Fruit fly (Drosophila melanogaster) whole organism, wandering third instar larva: ENCODE measurements around the gene CG14710.

Experiments
- Abd-B ChIP-seq: fragments of >200 bp; optimal IDR thresholded peaks from 2 replicates; lab custom pipeline; 2017; ENCODE audit warnings: missing biosample characterization, missing genetic modification characterization
- CG32264 ChIP-seq: fragments of 200-800 bp; sonication (Bioruptor generic); optimal IDR thresholded peaks from 2 replicates; lab custom pipeline; 2016; ENCODE audit warnings: missing biosample characterization, missing genetic modification characterization
- CG9705 ChIP-seq: fragments of 200-800 bp; sonication (Bioruptor generic); optimal IDR thresholded peaks from 2 replicates; lab custom pipeline; 2018; ENCODE audit warnings: missing biosample characterization, mild to moderate bottlenecking, missing genetic modification characterization
- CrebA ChIP-seq: fragments of 200-800 bp; sonication (Bioruptor generic); optimal IDR thresholded peaks from 2 replicates; lab custom pipeline; 2016; ENCODE audit warnings: missing biosample characterization, mild to moderate bottlenecking, missing genetic modification characterization, borderline replicate concordance
- Dfd ChIP-seq: fragments of >200 bp; optimal IDR thresholded peaks from 2 replicates; lab custom pipeline; 2017; ENCODE audit warnings: missing biosample characterization, missing genetic modification characterization
- Dif ChIP-seq: fragments of 200-275, 200-300 bp; sonication (Bioruptor generic); optimal IDR thresholded peaks from 2 replicates; lab custom pipeline; 2018; ENCODE audit warnings: missing biosample characterization, missing genetic modification characterization; ENCODE audit not compliant: partially characterized antibody
- GATAd ChIP-seq: sonication (Bioruptor generic); optimal IDR thresholded peaks from 2 replicates; lab custom pipeline; 2016; ENCODE audit warnings: missing biosample characterization, missing genetic modification characterization
- HLH106 ChIP-seq: fragments of 200-800 bp; optimal IDR thresholded peaks from 3 replicates; lab custom pipeline; 2019; ENCODE audit warnings: missing biosample characterization, mild to moderate bottlenecking, missing genetic modification characterization, moderate library complexity
- Hnf4 ChIP-seq: fragments of 200-800 bp; sonication (Bioruptor generic); optimal IDR thresholded peaks from 2 replicates; lab custom pipeline; 2016; ENCODE audit warnings: missing biosample characterization, mild to moderate bottlenecking, missing genetic modification characterization
- Hr83 ChIP-seq: fragments of 200-300 bp; sonication (Bioruptor generic); optimal IDR thresholded peaks from 2 replicates; lab custom pipeline; 2016; ENCODE audit warnings: missing biosample characterization, mild to moderate bottlenecking, missing genetic modification characterization, moderate library complexity; ENCODE audit not compliant: poor library complexity, severe bottlenecking
- Jra ChIP-seq: sonication (Bioruptor generic); optimal IDR thresholded peaks from 2 replicates; lab custom pipeline; 2016; ENCODE audit warnings: missing biosample characterization, missing genetic modification characterization
- Mio ChIP-seq: sonication (Bioruptor generic); optimal IDR thresholded peaks from 2 replicates; lab custom pipeline; 2016; ENCODE audit warnings: missing biosample characterization, missing genetic modification characterization
- Myc ChIP-seq: fragments of >200 bp; optimal IDR thresholded peaks from 2 replicates; lab custom pipeline; 2017
- N ChIP-seq: fragments of >200 bp; optimal IDR thresholded peaks from 2 replicates; lab custom pipeline; 2018; ENCODE audit warnings: missing biosample characterization, missing external identifiers, missing genetic modification characterization
- OdsH ChIP-seq: fragments of 200-800 bp; sonication (Bioruptor generic); optimal IDR thresholded peaks from 2 replicates; lab custom pipeline; 2016; ENCODE audit warnings: missing biosample characterization, mild to moderate bottlenecking, missing genetic modification characterization
- Rel ChIP-seq, 2 experiments: fragments of 200-800 bp; sonication (Bioruptor generic) in 1 of 2; optimal IDR thresholded peaks; 2 replicates in 1 of 2; 3 replicates in 1 of 2; lab custom pipeline; 2016 to 2019; ENCODE audit warnings: mild to moderate bottlenecking in 2 of 2, missing biosample characterization in 2 of 2, missing genetic modification characterization in 2 of 2, moderate library complexity in 1 of 2
- Sp1 ChIP-seq: fragments of 200-800 bp; sonication (Bioruptor generic); optimal IDR thresholded peaks from 3 replicates; lab custom pipeline; 2019; ENCODE audit warnings: missing biosample characterization, mild to moderate bottlenecking, missing genetic modification characterization, moderate library complexity
- Vsx2 ChIP-seq: fragments of 200-300, 225-300 bp; sonication (Bioruptor generic); optimal IDR thresholded peaks from 2 replicates; lab custom pipeline; 2018; ENCODE audit warnings: missing biosample characterization, missing genetic modification characterization; ENCODE audit not compliant: partially characterized antibody
- br ChIP-seq: fragments of 200-800 bp; sonication (Bioruptor generic); optimal IDR thresholded peaks from 2 replicates; lab custom pipeline; 2016; ENCODE audit warnings: missing biosample characterization, missing genetic modification characterization
- brk ChIP-seq: fragments of 200-800 bp; sonication (Bioruptor generic); optimal IDR thresholded peaks from 2 replicates; lab custom pipeline; 2016; ENCODE audit warnings: missing biosample characterization, mild to moderate bottlenecking, missing genetic modification characterization
- dl ChIP-seq, 2 experiments: fragments of 175-275, 200-275 bp in 1 of 2; fragments of 200-275 bp in 1 of 2; sonication (Bioruptor generic); optimal IDR thresholded peaks; lab custom pipeline; 2018; ENCODE audit warnings: mild to moderate bottlenecking in 2 of 2, missing biosample characterization in 2 of 2, missing genetic modification characterization in 2 of 2, moderate library complexity in 2 of 2; ENCODE audit not compliant: partially characterized antibody in 2 of 2, insufficient read depth in 1 of 2
- dmrt93B ChIP-seq: fragments of 200-800 bp; sonication (Bioruptor generic); optimal IDR thresholded peaks from 2 replicates; lab custom pipeline; 2018; ENCODE audit warnings: missing biosample characterization, mild to moderate bottlenecking, missing genetic modification characterization
- dsf ChIP-seq: sonication (Bioruptor generic); optimal IDR thresholded peaks from 2 replicates; lab custom pipeline; 2016; ENCODE audit warnings: missing biosample characterization, missing genetic modification characterization, borderline replicate concordance
- ey ChIP-seq: fragments of 200-800 bp; sonication (Bioruptor generic); optimal IDR thresholded peaks from 2 replicates; lab custom pipeline; 2016; ENCODE audit warnings: missing biosample characterization, missing genetic modification characterization
- foxo ChIP-seq, 2 experiments: fragments of 200-800 bp; sonication (Bioruptor generic); optimal IDR thresholded peaks; 2 replicates in 1 of 2; 3 replicates in 1 of 2; lab custom pipeline; 2016 to 2017; ENCODE audit warnings: missing biosample characterization in 2 of 2, missing genetic modification characterization in 2 of 2
- fru ChIP-seq: fragments of 200-800 bp; sonication (Bioruptor generic); optimal IDR thresholded peaks from 3 replicates; lab custom pipeline; 2016; ENCODE audit warnings: missing biosample characterization, mild to moderate bottlenecking, missing genetic modification characterization
- h ChIP-seq: fragments of 200-800 bp; sonication (Bioruptor generic); optimal IDR thresholded peaks from 3 replicates; lab custom pipeline; 2016; ENCODE audit warnings: missing biosample characterization, mild to moderate bottlenecking, missing genetic modification characterization
- jim ChIP-seq: fragments of 175-275, 200-325 bp; sonication (Bioruptor generic); optimal IDR thresholded peaks from 2 replicates; lab custom pipeline; 2016; ENCODE audit warnings: missing biosample characterization, mild to moderate bottlenecking, missing genetic modification characterization
- lola ChIP-seq: fragments of >200 bp; optimal IDR thresholded peaks from 2 replicates; lab custom pipeline; 2017; ENCODE audit warnings: missing biosample characterization, missing genetic modification characterization
- pan ChIP-seq: fragments of >200 bp; optimal IDR thresholded peaks from 2 replicates; lab custom pipeline; 2017
- psq ChIP-seq: fragments of 200-800 bp; sonication (Bioruptor generic); optimal IDR thresholded peaks from 3 replicates; lab custom pipeline; 2017; ENCODE audit warnings: missing biosample characterization, mild to moderate bottlenecking, missing genetic modification characterization, moderate library complexity
- rgr ChIP-seq: fragments of 200-800 bp; sonication (Bioruptor generic); optimal IDR thresholded peaks from 3 replicates; lab custom pipeline; 2016; ENCODE audit warnings: missing biosample characterization, mild to moderate bottlenecking, missing genetic modification characterization
- sage ChIP-seq: fragments of 200-800 bp; sonication (Bioruptor generic); optimal IDR thresholded peaks from 2 replicates; lab custom pipeline; 2016; ENCODE audit warnings: missing biosample characterization, mild to moderate bottlenecking, missing genetic modification characterization
- sv ChIP-seq: fragments of 200-800 bp; sonication (Bioruptor generic); optimal IDR thresholded peaks from 3 replicates; lab custom pipeline; 2016; ENCODE audit warnings: missing biosample characterization, missing genetic modification characterization
- tai ChIP-seq: sonication (Bioruptor generic); optimal IDR thresholded peaks from 2 replicates; lab custom pipeline; 2016; ENCODE audit warnings: missing biosample characterization, missing genetic modification characterization
- usp ChIP-seq: fragments of >200 bp; optimal IDR thresholded peaks from 2 replicates; lab custom pipeline; 2017; ENCODE audit warnings: missing biosample characterization, missing genetic modification characterization
- woc ChIP-seq: sonication (Bioruptor generic); optimal IDR thresholded peaks from 2 replicates; lab custom pipeline; 2016; ENCODE audit warnings: missing biosample characterization, mild to moderate bottlenecking, missing genetic modification characterization

Gene CG14710

DNA sequence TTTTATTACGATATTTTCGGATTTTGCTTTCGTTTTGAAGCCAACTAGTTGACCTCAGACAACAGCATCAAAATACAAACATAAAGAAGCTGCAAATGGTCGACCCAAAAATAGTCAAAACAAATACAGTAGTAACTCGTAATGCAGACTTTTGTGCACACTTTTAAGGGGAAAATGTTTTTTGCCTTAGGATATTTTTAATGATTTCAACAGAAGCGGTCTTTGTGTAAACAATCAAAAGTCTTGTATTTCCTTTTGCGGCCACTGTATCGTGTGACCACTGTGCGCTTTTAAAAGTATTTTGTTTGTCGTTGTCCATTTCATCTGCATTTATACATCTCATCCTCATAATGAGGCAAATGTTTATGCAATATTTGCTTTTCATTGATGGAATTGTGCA lies 29.6 kb downstream of the CG14710 start (continued):
- peak; percentile 98 for TF ChIP-seq sv (GFP tag; lab: Kevin White, UChicago)
- TF ChIP-seq N: no peak
- peak; percentile 79 for TF ChIP-seq Sp1 (GFP tag; lab: Kevin White, UChicago)
- TF ChIP-seq sage (GFP tag; lab: Kevin White, UChicago): peak; percentile 52

DNA sequence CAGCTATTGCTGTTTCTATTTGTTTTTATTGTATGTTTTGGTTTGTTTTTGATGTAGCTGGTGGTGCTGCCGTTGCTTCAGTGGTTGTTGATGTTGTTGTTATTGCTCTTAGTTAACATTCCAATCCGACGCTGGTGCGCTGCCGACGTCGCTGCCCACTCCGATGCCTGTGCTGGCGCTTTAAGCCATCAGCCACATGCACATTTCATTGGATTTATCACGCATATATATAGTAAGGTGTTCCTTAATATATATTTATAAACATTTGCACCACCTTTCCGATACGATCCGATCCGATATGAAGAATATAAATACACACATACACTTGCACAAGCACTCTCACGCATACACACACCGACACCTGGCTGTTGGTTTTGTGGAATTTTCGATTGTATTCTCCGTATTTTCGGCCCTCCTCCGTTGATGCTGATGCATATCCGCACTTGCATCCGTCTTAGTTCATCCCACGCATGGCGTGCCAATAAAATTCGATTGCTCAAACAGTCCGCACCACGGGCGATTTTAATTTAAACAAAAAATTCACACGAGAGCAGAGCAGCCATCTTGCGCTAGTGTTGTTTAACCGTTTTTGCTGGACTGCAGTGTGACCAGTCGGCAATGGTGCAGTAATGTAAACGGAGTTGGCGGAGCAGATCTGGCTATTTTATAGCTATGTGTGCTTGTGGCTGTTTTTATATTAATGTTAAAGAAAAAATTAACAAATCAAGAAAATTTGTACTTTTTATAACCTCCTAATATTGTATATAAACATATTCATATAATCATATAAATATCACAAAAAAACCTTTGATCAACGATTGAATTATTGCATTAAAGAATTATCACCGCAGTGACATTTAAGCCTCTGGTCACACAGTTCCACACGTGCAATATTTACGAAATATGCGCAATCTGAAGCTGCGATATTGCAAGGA lies 30.5 kb downstream of the CG14710 start, which contains the start of the genes Csk and Elp1:
TSS of gene Csk (minus strand) at position 602 of the 935 bp plus-strand sequence.
TSS of gene Elp1 (plus strand) at position 867 of the 935 bp plus-strand sequence.
- TF ChIP-seq HLH106 (tag; lab: Kevin White, UChicago) (peak; percentile 72), Hnf4 (peak; percentile 52), psq (GFP tag; lab: Kevin White, UChicago) (peak; percentile 7), ey (GFP tag; lab: Kevin White, UChicago) (peak; percentile 29), foxo (GFP tag; optimal IDR thresholded peaks at IDR 0.05; lab: Kevin White, UChicago) (peak in 1 of 2 experiments; percentile 72), Dfd (no peak), fru (GFP tag; lab: Kevin White, UChicago) (peak; percentile 62), Hr83 (peak; percentile 27), OdsH (GFP tag; lab: Kevin White, UChicago) (peak; percentile 16), dsf (GFP tag; lab: Kevin White, UChicago) (peak; percentile 8), Sp1 (GFP tag; lab: Kevin White, UChicago) (peak; percentile 71), sv (GFP tag; lab: Kevin White, UChicago) (peak; percentile 51), Rel (GFP tag; optimal IDR thresholded peaks at IDR 0.05; lab: Kevin White, UChicago) (no peak), Rel (tag; optimal IDR thresholded peaks at IDR 0.05; lab: Kevin White, UChicago) (peak; percentile 96), br (GFP tag; lab: Kevin White, UChicago) (peak; percentile 58), sage (GFP tag; lab: Kevin White, UChicago) (no peak), Vsx2 (GFP tag; lab: Kevin White, UChicago) (no peak), pan (lab: Kevin White, UChicago) (no peak), Abd-B (GFP tag; lab: Kevin White, UChicago) (no peak), N (peak; percentile 13), h (GFP tag; lab: Kevin White, UChicago) (peak; percentile 63), Dif (no peak), Myc (peak; percentile 91), dl (GFP tag; optimal IDR thresholded peaks at IDR 0.05; lab: Kevin White, UChicago; ENCODE audit: insufficient read depth in 1 of 2, partially characterized antibody in 2 of 2) (no peak), rgr (peak; percentile 69), woc (GFP tag; lab: Kevin White, UChicago) (peak; percentile 79), CG9705 (GFP tag; lab: Kevin White, UChicago) (peak; percentile 41), Mio (GFP tag; lab: Kevin White, UChicago) (no peak), GATAd (no peak), dmrt93B (GFP tag; lab: Kevin White, UChicago) (peak; percentile 39)

DNA sequence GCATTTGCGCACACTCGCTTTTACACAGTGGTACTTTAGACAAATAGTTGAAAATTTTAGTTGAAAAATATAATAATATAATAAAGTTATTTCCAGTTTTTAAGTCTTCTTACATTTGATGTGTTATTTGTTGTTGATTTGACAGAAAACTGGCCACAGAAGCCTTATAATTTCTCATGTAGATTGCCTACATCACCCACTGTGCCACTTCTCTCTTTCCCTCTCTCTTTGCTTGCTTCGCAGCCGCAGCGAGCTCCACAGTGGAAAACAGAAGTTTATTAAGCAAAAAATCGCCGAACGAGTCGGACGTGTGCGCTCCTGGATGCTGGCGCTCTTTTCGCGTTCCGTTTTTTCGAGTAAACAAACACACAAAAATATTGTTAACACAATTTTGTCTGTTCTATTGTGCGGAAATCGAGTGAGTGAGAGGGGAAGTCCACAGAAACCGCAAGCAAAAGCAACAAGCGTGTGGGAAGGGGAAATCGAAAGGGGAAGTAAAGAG lies 36.0 kb downstream of the CG14710 start, which contains the start of gene CG42327:
TSS of gene CG42327 (plus strand) at position 277 of the 502 bp plus-strand sequence.
- TF ChIP-seq brk (GFP tag; lab: Kevin White, UChicago): peak; percentile 96
- peak; percentile 27 for TF ChIP-seq Jra
- peak; percentile 75 for TF ChIP-seq dmrt93B (GFP tag; lab: Kevin White, UChicago)
- no peak for TF ChIP-seq lola
- TF ChIP-seq Abd-B (GFP tag; lab: Kevin White, UChicago): no peak
- TF ChIP-seq CrebA (GFP tag; lab: Kevin White, UChicago): peak; percentile 59
- peak; percentile 87 for TF ChIP-seq ey (GFP tag; lab: Kevin White, UChicago)
- no peak for TF ChIP-seq N
- peak; percentile 96 for TF ChIP-seq rgr
- TF ChIP-seq h (GFP tag; lab: Kevin White, UChicago): peak; percentile 95
- peak; percentile 86 for TF ChIP-seq br (GFP tag; lab: Kevin White, UChicago)
- no peak for TF ChIP-seq pan (lab: Kevin White, UChicago)
- TF ChIP-seq Rel (GFP tag; optimal IDR thresholded peaks at IDR 0.05; lab: Kevin White, UChicago): peak; percentile 88
- TF ChIP-seq Rel (tag; optimal IDR thresholded peaks at IDR 0.05; lab: Kevin White, UChicago): peak; percentile 94
- peak; percentile 54 for TF ChIP-seq CG9705 (GFP tag; lab: Kevin White, UChicago)
- peak in 1 of 2 experiments; percentile 95 for TF ChIP-seq foxo (GFP tag; optimal IDR thresholded peaks at IDR 0.05; lab: Kevin White, UChicago)
- peak; percentile 71 for TF ChIP-seq CG32264
- peak; percentile 91 for TF ChIP-seq sage (GFP tag; lab: Kevin White, UChicago)
- peak; percentile 84 for TF ChIP-seq tai (GFP tag; lab: Kevin White, UChicago)
- TF ChIP-seq usp (GFP tag; lab: Kevin White, UChicago): no peak
- TF ChIP-seq Dfd: no peak
- TF ChIP-seq Hnf4: peak; percentile 86
- peak; percentile 87 for TF ChIP-seq HLH106 (tag; lab: Kevin White, UChicago)
- peak; percentile 60 for TF ChIP-seq dsf (GFP tag; lab: Kevin White, UChicago)
- TF ChIP-seq Sp1 (GFP tag; lab: Kevin White, UChicago): peak; percentile 86
- no peak for TF ChIP-seq Vsx2 (GFP tag; lab: Kevin White, UChicago)
- TF ChIP-seq jim (GFP tag; lab: Kevin White, UChicago): no peak
- TF ChIP-seq fru (GFP tag; lab: Kevin White, UChicago): peak; percentile 92
- peak; percentile 70 for TF ChIP-seq GATAd
- peak; percentile 49 for TF ChIP-seq Hr83
- TF ChIP-seq woc (GFP tag; lab: Kevin White, UChicago): peak; percentile 87
- TF ChIP-seq psq (GFP tag; lab: Kevin White, UChicago): peak; percentile 89
- peak in 1 of 2 experiments; percentile 30 for TF ChIP-seq dl (GFP tag; optimal IDR thresholded peaks at IDR 0.05; lab: Kevin White, UChicago; ENCODE audit: insufficient read depth in 1 of 2, partially characterized antibody in 2 of 2)
- peak; percentile 94 for TF ChIP-seq OdsH (GFP tag; lab: Kevin White, UChicago)
